Worm (Caenorhabditis elegans) whole organism, L1 larva: ENCODE measurements around the gene ZK822.10.

Experiments
- C16A3.4 ChIP-seq: fragments of 150-350 bp; optimal IDR thresholded peaks from 2 replicates; lab custom pipeline; 2014; ENCODE audit warnings: missing biosample characterization, missing genetic modification characterization
- F16B12.6 ChIP-seq: fragments of 150-350 bp; optimal IDR thresholded peaks from 2 replicates; lab custom pipeline; 2014; ENCODE audit warnings: missing biosample characterization, missing genetic modification characterization
- Y116A8C.19 ChIP-seq: sonication (generic microtip); optimal IDR thresholded peaks from 2 replicates; lab custom pipeline; 2016; ENCODE audit warnings: missing compliant biosample characterization, missing genetic modification characterization, borderline replicate concordance
- aly-2 ChIP-seq: fragments of 150-350 bp; optimal IDR thresholded peaks from 2 replicates; lab custom pipeline; 2014; ENCODE audit warnings: missing biosample characterization, missing genetic modification characterization
- blmp-1 ChIP-seq: fragments of 150-350 bp; optimal IDR thresholded peaks from 2 replicates; lab custom pipeline; 2014; ENCODE audit warnings: missing biosample characterization, missing genetic modification characterization
- ceh-82 ChIP-seq, 3 experiments: fragments of 150-350 bp in 1 of 3; sonication (generic microtip) in 2 of 3; optimal IDR thresholded peaks; 2 replicates each; lab custom pipeline; 2014 to 2017; ENCODE audit warnings: missing biosample characterization in 3 of 3, missing genetic modification characterization in 3 of 3
- ceh-90 ChIP-seq: sonication (generic microtip); optimal IDR thresholded peaks from 2 replicates; lab custom pipeline; 2016; ENCODE audit warnings: missing genetic modification characterization, missing compliant biosample characterization
- efl-1 ChIP-seq, 4 experiments: fragments of 150-350 bp; optimal IDR thresholded peaks in 3 of 4; peaks in 1 of 4; 1 replicate in 1 of 4; 2 replicates in 3 of 4; lab custom pipeline; 2014; ENCODE audit warnings: missing biosample characterization in 2 of 4, missing genetic modification characterization in 2 of 4, missing genetic modification reagents in 2 of 4
- elt-3 ChIP-seq, 6 experiments: fragments of 150-350 bp in 1 of 6; sonication (generic microtip); optimal IDR thresholded peaks; 2 replicates each; lab custom pipeline; 2017 to 2018; ENCODE audit warnings: missing biosample characterization in 6 of 6, missing genetic modification characterization in 6 of 6, inconsistent platforms in 1 of 6
- fkh-4 ChIP-seq: sonication (generic microtip); optimal IDR thresholded peaks from 2 replicates; lab custom pipeline; 2016; ENCODE audit warnings: missing compliant biosample characterization, missing genetic modification characterization, borderline replicate concordance
- fkh-8 ChIP-seq: sonication (generic microtip); optimal IDR thresholded peaks from 2 replicates; lab custom pipeline; 2016; ENCODE audit warnings: mild to moderate bottlenecking, missing genetic modification characterization, missing compliant biosample characterization
- fos-1 ChIP-seq: fragments of 150-350 bp; optimal IDR thresholded peaks from 2 replicates; lab custom pipeline; 2014; ENCODE audit warnings: missing biosample characterization, missing genetic modification characterization
- grh-1 ChIP-seq: fragments of 200-800 bp; sonication (Bioruptor generic); IDR thresholded peaks from 2 replicates; pipeline ENCODE4 v1.3.6; 2022; ENCODE audit warnings: missing genetic modification reagents, missing genetic modification characterization, missing compliant biosample characterization
- hlh-17 ChIP-seq: fragments of 200-800 bp; sonication (Bioruptor generic); optimal IDR thresholded peaks from 2 replicates; lab custom pipeline; 2018; ENCODE audit warnings: missing genetic modification characterization, mild to moderate bottlenecking, missing compliant biosample characterization, moderate library complexity, borderline replicate concordance
- irx-1 ChIP-seq: sonication (generic microtip); optimal IDR thresholded peaks from 2 replicates; lab custom pipeline; 2016; ENCODE audit warnings: missing genetic modification characterization, missing compliant biosample characterization
- jun-1 ChIP-seq: fragments of 150-350 bp; optimal IDR thresholded peaks from 2 replicates; lab custom pipeline; 2014; ENCODE audit warnings: missing biosample characterization, missing genetic modification reagents, missing genetic modification characterization
- lin-13 ChIP-seq: fragments of 150-350 bp; optimal IDR thresholded peaks from 2 replicates; lab custom pipeline; 2014; ENCODE audit warnings: missing biosample characterization, missing genetic modification reagents, missing genetic modification characterization
- lin-14 ChIP-seq: fragments of 200-800 bp; sonication (Bioruptor generic); optimal IDR thresholded peaks from 2 replicates; lab custom pipeline; 2018; ENCODE audit warnings: mild to moderate bottlenecking, missing genetic modification characterization, moderate library complexity, missing compliant biosample characterization
- lin-39 ChIP-seq: fragments of 150-350 bp; optimal IDR thresholded peaks from 2 replicates; lab custom pipeline; 2014; ENCODE audit warnings: missing biosample characterization, missing genetic modification reagents, missing genetic modification characterization
- lir-3 ChIP-seq: sonication (generic microtip); optimal IDR thresholded peaks from 2 replicates; lab custom pipeline; 2016; ENCODE audit warnings: mild to moderate bottlenecking, missing genetic modification characterization, moderate library complexity, missing compliant biosample characterization; ENCODE audit not compliant: poor library complexity
- lsy-2 ChIP-seq, 2 experiments: fragments of 150-350 bp; optimal IDR thresholded peaks; 2 replicates each; lab custom pipeline; 2014; ENCODE audit warnings: missing biosample characterization in 2 of 2, missing genetic modification characterization in 2 of 2
- mep-1 ChIP-seq: fragments of 150-350 bp; optimal IDR thresholded peaks from 2 replicates; lab custom pipeline; 2014; ENCODE audit warnings: missing biosample characterization, missing genetic modification characterization
- nhr-20 ChIP-seq: sonication (generic microtip); optimal IDR thresholded peaks from 2 replicates; lab custom pipeline; 2016; ENCODE audit warnings: mild to moderate bottlenecking, missing genetic modification characterization, missing compliant biosample characterization
- nhr-237 ChIP-seq: fragments of 150-350 bp; optimal IDR thresholded peaks from 2 replicates; lab custom pipeline; 2014; ENCODE audit warnings: missing biosample characterization, missing genetic modification characterization
- nhr-47 ChIP-seq: sonication (generic microtip); optimal IDR thresholded peaks from 2 replicates; lab custom pipeline; 2016; ENCODE audit warnings: mild to moderate bottlenecking, missing genetic modification characterization, moderate library complexity, missing compliant biosample characterization
- nhr-71 ChIP-seq: sonication (generic microtip); optimal IDR thresholded peaks from 2 replicates; lab custom pipeline; 2016; ENCODE audit warnings: mild to moderate bottlenecking, missing genetic modification characterization, moderate library complexity, missing compliant biosample characterization
- nhr-76 ChIP-seq: sonication (generic microtip); optimal IDR thresholded peaks from 2 replicates; lab custom pipeline; 2017; ENCODE audit warnings: missing biosample characterization, missing genetic modification characterization
- nhr-85 ChIP-seq: sonication (generic microtip); peaks from one replicate; lab custom pipeline; 2016; ENCODE audit warnings: missing genetic modification characterization, inconsistent platforms, missing compliant biosample characterization
- pag-3 ChIP-seq: sonication (generic microtip); optimal IDR thresholded peaks from 2 replicates; lab custom pipeline; 2017; ENCODE audit warnings: missing genetic modification characterization, mild to moderate bottlenecking, missing compliant biosample characterization, antibody characterized with exemption, borderline replicate concordance; ENCODE audit not compliant: insufficient read depth
- pqm-1 ChIP-seq: sonication (generic microtip); optimal IDR thresholded peaks from 3 replicates; lab custom pipeline; 2017; ENCODE audit warnings: missing biosample characterization, missing genetic modification characterization
- snu-23 ChIP-seq: sonication (generic microtip); optimal IDR thresholded peaks from 2 replicates; lab custom pipeline; 2016; ENCODE audit warnings: missing genetic modification characterization, missing compliant biosample characterization
- sox-4 ChIP-seq: sonication (generic microtip); optimal IDR thresholded peaks from 2 replicates; lab custom pipeline; 2016; ENCODE audit warnings: missing genetic modification characterization, missing compliant biosample characterization
- sptf-1 ChIP-seq: fragments of 150-350 bp; optimal IDR thresholded peaks from 2 replicates; lab custom pipeline; 2014; ENCODE audit warnings: missing biosample characterization, missing genetic modification characterization
- unc-62 ChIP-seq: fragments of 150-350 bp; optimal IDR thresholded peaks from 2 replicates; lab custom pipeline; 2014; ENCODE audit warnings: missing biosample characterization, missing genetic modification reagents, missing genetic modification characterization
- vab-15 ChIP-seq: sonication (generic microtip); optimal IDR thresholded peaks from 2 replicates; lab custom pipeline; 2017; ENCODE audit warnings: missing genotype, mild to moderate bottlenecking, missing genetic modification characterization, missing compliant biosample characterization
- xbp-1 ChIP-seq: sonication (generic microtip); optimal IDR thresholded peaks from 2 replicates; lab custom pipeline; 2016; ENCODE audit warnings: missing genetic modification characterization, missing compliant biosample characterization
- ztf-11 ChIP-seq, 2 experiments: sonication (generic microtip); optimal IDR thresholded peaks; 2 replicates each; lab custom pipeline; 2016 to 2017; ENCODE audit warnings: missing genetic modification characterization in 2 of 2, missing biosample characterization in 1 of 2, missing compliant biosample characterization in 1 of 2

ZK822.10 gene

ce11 chrIV:11897710-11898109 is 19.2 kb upstream of the ZK822.10 start (continued):
- no peak for TF ChIP-seq mep-1 (tag; lab: Kevin White, UChicago)
- TF ChIP-seq hlh-17 (GFP tag; lab: Kevin White, UChicago) = no peak
- TF ChIP-seq nhr-47 (tag; lab: Kevin White, UChicago) = no peak
- no peak for TF ChIP-seq efl-1 (optimal IDR thresholded peaks at IDR 0.05; lab: Kevin White, UChicago)
- peak in 1 of 2 experiments; percentile 64 for TF ChIP-seq efl-1 (GFP tag; optimal IDR thresholded peaks at IDR 0.05 in 1 of 2; lab: Kevin White, UChicago)
- peak; percentile 33 for TF ChIP-seq lin-14 (GFP tag; lab: Kevin White, UChicago)
- no peak for TF ChIP-seq lsy-2 (tag; optimal IDR thresholded peaks at IDR 0.05; lab: Kevin White, UChicago)
- TF ChIP-seq jun-1 (tag; lab: Kevin White, UChicago) = no peak
- TF ChIP-seq ceh-82 (tag; optimal IDR thresholded peaks at IDR 0.05; lab: Kevin White, UChicago) = no peak
- TF ChIP-seq aly-2 = no peak
- TF ChIP-seq lir-3 (tag; lab: Kevin White, UChicago) = no peak
- TF ChIP-seq lin-13 (GFP tag; lab: Kevin White, UChicago) = no peak
- TF ChIP-seq pag-3 (tag; lab: Kevin White, UChicago) = no peak
- peak; percentile 14 for TF ChIP-seq snu-23 (GFP tag; lab: Kevin White, UChicago)

DNA sequence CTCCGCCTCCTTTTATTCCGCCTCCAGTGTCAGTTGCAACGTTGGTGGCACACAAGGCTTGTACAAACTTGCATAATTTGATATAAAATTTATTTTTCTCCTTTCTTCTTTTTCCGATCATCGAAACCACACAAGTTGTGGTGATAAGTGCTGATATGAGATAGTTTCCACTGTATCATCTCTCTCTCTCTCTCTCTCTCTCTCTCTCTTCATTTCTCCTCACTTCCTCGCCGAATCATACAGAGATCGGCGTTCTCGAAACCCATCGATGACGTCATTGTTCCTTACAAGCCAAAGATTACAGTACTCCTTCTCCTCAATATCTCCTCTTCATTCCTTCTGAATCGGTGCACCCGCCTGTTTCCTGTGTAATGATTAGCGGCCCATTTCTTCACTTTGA is 17.6 kb upstream of the ZK822.10 start, which contains the start of gene nhr-43:
Gene nhr-43, plus strand, starts transcription at position 233 of the 400 bp plus-strand sequence.
- TF ChIP-seq ceh-90 (no peak), lsy-2 (tag; optimal IDR thresholded peaks at IDR 0.05; lab: Kevin White, UChicago) (no peak), snu-23 (GFP tag; lab: Kevin White, UChicago) (no peak), blmp-1 (tag; lab: Kevin White, UChicago) (peak; percentile 62), unc-62 (no peak), nhr-76 (tag; lab: Kevin White, UChicago) (no peak), grh-1 (GFP tag; lab: Robert Waterston, UW) (no peak), irx-1 (tag; lab: Kevin White, UChicago) (no peak), jun-1 (tag; lab: Kevin White, UChicago) (no peak), xbp-1 (no peak), nhr-237 (tag; lab: Kevin White, UChicago) (no peak), sox-4 (no peak), F16B12.6 (no peak), hlh-17 (GFP tag; lab: Kevin White, UChicago) (no peak), vab-15 (tag; lab: Kevin White, UChicago) (no peak), fos-1 (tag; lab: Kevin White, UChicago) (no peak), C16A3.4 (no peak), ztf-11 (tag; optimal IDR thresholded peaks at IDR 0.05; lab: Kevin White, UChicago) (no peak), nhr-71 (peak; percentile 48), nhr-85 (peak; percentile 72), lin-13 (GFP tag; lab: Kevin White, UChicago) (no peak), fkh-8 (tag; lab: Kevin White, UChicago) (no peak), nhr-20 (tag; lab: Kevin White, UChicago) (peak; percentile 28), pqm-1 (no peak), pag-3 (tag; lab: Kevin White, UChicago) (no peak), fkh-4 (tag; lab: Kevin White, UChicago) (no peak), mep-1 (tag; lab: Kevin White, UChicago) (no peak), elt-3 (tag; optimal IDR thresholded peaks at IDR 0.05; lab: Kevin White, UChicago) (peak in 2 of 6 experiments; percentile 8 to 30), sptf-1 (tag; lab: Kevin White, UChicago) (no peak), lin-14 (GFP tag; lab: Kevin White, UChicago) (no peak), Y116A8C.19 (tag; lab: Kevin White, UChicago) (no peak)

ce11 chrIV:11900399-11900798 is 16.5 kb upstream of the ZK822.10 start:
- TF ChIP-seq lin-39 (tag; lab: Kevin White, UChicago) (no peak), nhr-85 (peak; percentile 14)
